Fruit fly (Drosophila melanogaster): Measurements from ENCODE around the gene CG8534.
A peak's percentile ranks its signal among the peaks of the same experiment; 100 is the strongest.

DNA sequence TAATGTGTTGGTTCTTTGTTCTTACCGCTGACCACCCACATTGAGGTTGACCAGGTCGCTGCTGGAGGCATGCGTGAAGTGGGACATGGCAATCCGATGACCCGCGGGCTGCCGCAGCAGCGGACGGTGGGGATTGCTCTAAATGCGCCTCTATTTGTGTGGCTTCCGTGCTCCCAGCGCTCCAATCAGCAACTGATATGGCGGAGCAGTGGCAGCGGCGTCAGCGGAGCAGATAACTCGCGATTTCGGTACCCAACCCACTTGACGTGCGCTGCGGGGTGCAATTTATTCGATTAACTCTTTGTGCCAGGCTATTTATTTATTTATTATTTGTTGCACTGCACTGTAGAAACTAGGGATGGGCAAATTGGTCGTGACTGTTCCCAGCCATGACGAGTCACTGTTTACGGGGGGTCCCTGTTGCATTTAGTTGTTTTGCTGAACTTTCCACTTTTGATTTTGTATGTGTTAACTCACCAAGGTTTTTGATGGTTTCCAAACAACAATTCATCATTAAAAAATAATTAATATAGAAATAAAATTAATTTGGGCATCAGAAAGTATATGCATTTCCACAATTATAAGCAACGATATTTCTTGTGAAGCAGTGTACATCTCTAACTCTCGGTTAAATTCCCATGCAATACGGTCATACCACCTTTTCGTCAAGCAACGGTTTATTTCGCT, 11.8 kb upstream of the CG8534 start, which contains the start of the genes CG9467 and CG8526:
- TF ChIP-seq Mnt (GFP tag; optimal IDR thresholded peaks at IDR 0.05) (peak; percentile 63), CG33017 (tag; optimal IDR thresholded peaks at IDR 0.05) (no peak), toe (GFP tag; optimal IDR thresholded peaks at IDR 0.05) (peak; percentile 82), CG12768 (GFP tag; optimal IDR thresholded peaks at IDR 0.05) (peak; percentile 60), CG5204 (GFP tag; optimal IDR thresholded peaks at IDR 0.05) (no peak), kay (GFP tag; ENCODE audit: borderline replicate concordance) (no peak), tj (GFP tag; optimal IDR thresholded peaks at IDR 0.05) (peak; percentile 61), cnc (optimal IDR thresholded peaks at IDR 0.05) (no peak), pad (GFP tag; optimal IDR thresholded peaks at IDR 0.05) (peak; percentile 65)

All from whole organism, adult.